Worm (Caenorhabditis elegans): ENCODE results near the gene F47B10.5.

- TF ChIP-seq lin-39 (tag; optimal IDR thresholded peaks at IDR 0.05) (no peak), lin-11 (tag; optimal IDR thresholded peaks at IDR 0.05) (no peak)
Observed at ce11 chrX:10919613-10920012, 29.3 kb upstream of the F47B10.5 start, which contains the start of gene nstp-9.
